Worm (Caenorhabditis elegans) whole organism, young adult: ENCODE results near the gene dhhc-4.

Experiments used
- B0035.1 ChIP-seq: sonication (generic microtip); optimal IDR thresholded peaks from 2 replicates; lab custom pipeline; 2016; ENCODE audit warnings: missing genetic modification characterization, mild to moderate bottlenecking, missing compliant biosample characterization, missing genotype, missing genetic modification reagents
- C06A6.2 ChIP-seq: fragments of 200-800 bp; sonication (Bioruptor generic); conservative IDR thresholded peaks from 2 replicates; pipeline ENCODE4 v1.3.6; 2022; ENCODE audit warnings: missing genetic modification characterization, missing compliant biosample characterization
- F22D6.2 ChIP-seq: sonication (generic microtip); optimal IDR thresholded peaks from 2 replicates; lab custom pipeline; 2016; ENCODE audit warnings: mild to moderate bottlenecking, missing genetic modification characterization, missing compliant biosample characterization
- F33H1.4 ChIP-seq: fragments of 200-800 bp; sonication (Bioruptor generic); IDR thresholded peaks from 2 replicates; pipeline ENCODE4 v1.3.6; 2022; ENCODE audit warnings: missing genetic modification reagents, missing genetic modification characterization, missing compliant biosample characterization
- F52B5.7 ChIP-seq: sonication (generic microtip); optimal IDR thresholded peaks from 2 replicates; lab custom pipeline; 2016; ENCODE audit warnings: mild to moderate bottlenecking, missing genetic modification characterization, missing compliant biosample characterization
- F55B11.4 ChIP-seq: sonication (generic microtip); optimal IDR thresholded peaks from 2 replicates; lab custom pipeline; 2016; ENCODE audit warnings: missing compliant biosample characterization, missing genetic modification characterization, borderline replicate concordance; ENCODE audit not compliant: insufficient read depth
- K11D2.4 ChIP-seq: fragments of 200-800 bp; sonication (Bioruptor generic); IDR thresholded peaks from 2 replicates; pipeline ENCODE4 v1.3.6; 2022; ENCODE audit warnings: missing genetic modification reagents, missing genetic modification characterization, missing compliant biosample characterization
- T26A5.8 ChIP-seq: sonication (generic microtip); optimal IDR thresholded peaks from 2 replicates; lab custom pipeline; 2016; ENCODE audit warnings: missing genetic modification characterization, missing compliant biosample characterization
- ama-1 ChIP-seq, 3 experiments: fragments of 150-350 bp in 1 of 3; sonication (generic microtip) in 2 of 3; optimal IDR thresholded peaks; 2 replicates each; lab custom pipeline; 2014 to 2018; ENCODE audit warnings: missing biosample characterization in 2 of 3, missing genetic modification characterization in 2 of 3, missing genetic modification reagents in 2 of 3
- aptf-3 ChIP-seq: fragments of 200-800 bp; sonication (Bioruptor generic); IDR thresholded peaks from 2 replicates; pipeline ENCODE4 v1.3.6; 2022; ENCODE audit warnings: missing genetic modification characterization, missing compliant biosample characterization
- atf-7 ChIP-seq: sonication (generic microtip); optimal IDR thresholded peaks from 2 replicates; lab custom pipeline; 2017; ENCODE audit warnings: mild to moderate bottlenecking, missing genetic modification characterization, missing compliant biosample characterization
- athp-1 ChIP-seq: sonication (generic microtip); optimal IDR thresholded peaks from 2 replicates; lab custom pipeline; 2017; ENCODE audit warnings: mild to moderate bottlenecking, missing genetic modification characterization, missing compliant biosample characterization
- attf-5 ChIP-seq: fragments of 200-800 bp; sonication (Bioruptor generic); optimal IDR thresholded peaks from 2 replicates; lab custom pipeline; 2018; ENCODE audit warnings: mild to moderate bottlenecking, missing genetic modification characterization, missing compliant biosample characterization
- cebp-2 ChIP-seq: fragments of 200-800 bp; sonication (Bioruptor generic); IDR thresholded peaks from 2 replicates; pipeline ENCODE4 v1.3.6; 2022; ENCODE audit warnings: missing genetic modification characterization, missing compliant biosample characterization
- ceh-27 ChIP-seq: fragments of 200-800 bp; sonication (Bioruptor generic); optimal IDR thresholded peaks from 2 replicates; lab custom pipeline; 2018; ENCODE audit warnings: mild to moderate bottlenecking, missing genetic modification characterization, moderate library complexity, missing compliant biosample characterization
- ceh-40 ChIP-seq: fragments of 200-800 bp; sonication (Bioruptor generic); IDR thresholded peaks from 2 replicates; pipeline ENCODE4 v1.3.6; 2022; ENCODE audit warnings: missing genetic modification characterization, missing compliant biosample characterization
- dox-1 ChIP-seq: fragments of 200-800 bp; sonication (Bioruptor generic); IDR thresholded peaks from 2 replicates; pipeline ENCODE4 v1.3.6; 2022; ENCODE audit warnings: missing genetic modification reagents, missing genetic modification characterization, missing compliant biosample characterization
- egl-44 ChIP-seq: fragments of 200-800 bp; sonication (Bioruptor generic); IDR thresholded peaks from 2 replicates; pipeline ENCODE4 v1.3.6; 2022; ENCODE audit warnings: missing genetic modification reagents, missing genetic modification characterization, missing compliant biosample characterization
- egrh-3 ChIP-seq: fragments of 200-800 bp; sonication (Bioruptor generic); IDR thresholded peaks from 2 replicates; pipeline ENCODE4 v1.3.6; 2022; ENCODE audit warnings: missing genetic modification reagents, missing genetic modification characterization, missing compliant biosample characterization
- fkh-3 ChIP-seq: sonication (generic microtip); optimal IDR thresholded peaks from 2 replicates; lab custom pipeline; 2016; ENCODE audit warnings: mild to moderate bottlenecking, missing genetic modification characterization, missing compliant biosample characterization
- lag-1 ChIP-seq: fragments of 200-800 bp; sonication (Bioruptor generic); IDR thresholded peaks from 2 replicates; pipeline ENCODE4 v1.3.6; 2022; ENCODE audit warnings: missing genetic modification reagents, missing genetic modification characterization, missing compliant biosample characterization
- let-607 ChIP-seq, 2 experiments: fragments of 200-800 bp in 1 of 2; sonication (Bioruptor generic) in 1 of 2; sonication (generic microtip) in 1 of 2; optimal IDR thresholded peaks; 2 replicates each; lab custom pipeline; 2016 to 2018; ENCODE audit warnings: mild to moderate bottlenecking in 2 of 2, missing compliant biosample characterization in 2 of 2, missing genetic modification characterization in 2 of 2, moderate library complexity in 2 of 2, missing genotype in 1 of 2
- lin-26 ChIP-seq: fragments of 200-800 bp; sonication (Bioruptor generic); IDR thresholded peaks from 2 replicates; pipeline ENCODE4 v1.3.6; 2022; ENCODE audit warnings: missing genetic modification reagents, missing genetic modification characterization, missing compliant biosample characterization
- lin-35 ChIP-seq, 3 experiments: fragments of 150-350 bp in 2 of 3; sonication (generic microtip) in 1 of 3; optimal IDR thresholded peaks; 2 replicates each; lab custom pipeline; 2014 to 2018; ENCODE audit warnings: missing biosample characterization in 3 of 3, missing genetic modification characterization in 3 of 3, missing genetic modification reagents in 3 of 3
- lin-40 ChIP-seq: sonication (generic microtip); optimal IDR thresholded peaks from 2 replicates; lab custom pipeline; 2016; ENCODE audit warnings: missing genetic modification characterization, mild to moderate bottlenecking, missing compliant biosample characterization, missing genotype, missing genetic modification reagents
- lsl-1 ChIP-seq: fragments of 200-800 bp; sonication (Bioruptor generic); optimal IDR thresholded peaks from 2 replicates; lab custom pipeline; 2018; ENCODE audit warnings: mild to moderate bottlenecking, missing genetic modification characterization, moderate library complexity, missing compliant biosample characterization
- lsy-27 ChIP-seq: sonication (generic microtip); optimal IDR thresholded peaks from 2 replicates; lab custom pipeline; 2017; ENCODE audit warnings: missing genetic modification characterization, mild to moderate bottlenecking, missing compliant biosample characterization, antibody characterized with exemption, missing genotype, borderline replicate concordance; ENCODE audit not compliant: insufficient read depth
- madf-10 ChIP-seq: sonication (generic microtip); optimal IDR thresholded peaks from 2 replicates; lab custom pipeline; 2016; ENCODE audit warnings: mild to moderate bottlenecking, missing genetic modification characterization, missing compliant biosample characterization
- madf-3 ChIP-seq: fragments of 200-800 bp; sonication (Bioruptor generic); IDR thresholded peaks from 2 replicates; pipeline ENCODE4 v1.3.6; 2022; ENCODE audit warnings: missing genetic modification reagents, missing genetic modification characterization, missing compliant biosample characterization
- nfyb-1 ChIP-seq: fragments of 200-800 bp; sonication (Bioruptor generic); IDR thresholded peaks from 2 replicates; pipeline ENCODE4 v1.3.6; 2022; ENCODE audit warnings: missing genetic modification reagents, missing genetic modification characterization, missing compliant biosample characterization
- nhr-27 ChIP-seq: fragments of 200-800 bp; sonication (Bioruptor generic); optimal IDR thresholded peaks from 2 replicates; lab custom pipeline; 2018; ENCODE audit warnings: mild to moderate bottlenecking, missing genetic modification characterization, moderate library complexity, missing compliant biosample characterization
- nhr-80 ChIP-seq: sonication (generic microtip); optimal IDR thresholded peaks from 2 replicates; lab custom pipeline; 2016; ENCODE audit warnings: missing genetic modification characterization, missing compliant biosample characterization
- pbrm-1 ChIP-seq: fragments of 200-800 bp; sonication (Bioruptor generic); IDR thresholded peaks from 2 replicates; pipeline ENCODE4 v1.3.6; 2022; ENCODE audit warnings: missing genetic modification reagents, missing genetic modification characterization, missing compliant biosample characterization
- pha-4 ChIP-seq: fragments of 150-350 bp; sonication (generic microtip); optimal IDR thresholded peaks from 2 replicates; lab custom pipeline; 2014; ENCODE audit warnings: missing biosample characterization, missing genetic modification reagents, missing genetic modification characterization
- rec-8 ChIP-seq, 2 experiments: sonication (generic microtip); optimal IDR thresholded peaks; 2 replicates each; lab custom pipeline; 2016; ENCODE audit warnings: mild to moderate bottlenecking in 2 of 2, missing genetic modification characterization in 2 of 2, missing genetic modification reagents in 2 of 2, missing genotype in 2 of 2, missing biosample characterization in 1 of 2, missing compliant biosample characterization in 1 of 2, moderate library complexity in 1 of 2
- snpc-3.4 ChIP-seq: sonication (generic microtip); optimal IDR thresholded peaks from 2 replicates; lab custom pipeline; 2017; ENCODE audit warnings: missing genetic modification characterization, mild to moderate bottlenecking, missing compliant biosample characterization, antibody characterized with exemption, moderate library complexity, missing genotype, missing genetic modification reagents
- tlf-1 ChIP-seq: fragments of 200-800 bp; sonication (Bioruptor generic); optimal IDR thresholded peaks from 2 replicates; lab custom pipeline; 2018; ENCODE audit warnings: mild to moderate bottlenecking, missing genetic modification characterization, missing compliant biosample characterization
- unc-130 ChIP-seq: sonication (generic microtip); optimal IDR thresholded peaks from 2 replicates; lab custom pipeline; 2016; ENCODE audit warnings: missing genetic modification reagents, missing genetic modification characterization, missing compliant biosample characterization
- unc-62 ChIP-seq: fragments of 150-350 bp; optimal IDR thresholded peaks from 2 replicates; lab custom pipeline; 2014; ENCODE audit warnings: missing biosample characterization, missing genetic modification reagents, missing genetic modification characterization
- ztf-22 ChIP-seq: fragments of 200-800 bp; sonication (Bioruptor generic); optimal IDR thresholded peaks from 2 replicates; lab custom pipeline; 2018; ENCODE audit warnings: mild to moderate bottlenecking, missing genetic modification characterization, moderate library complexity, missing compliant biosample characterization
- ztf-26 ChIP-seq: sonication (generic microtip); optimal IDR thresholded peaks from 2 replicates; lab custom pipeline; 2017; ENCODE audit warnings: missing genetic modification characterization, missing compliant biosample characterization

dhhc-4 gene

DNA sequence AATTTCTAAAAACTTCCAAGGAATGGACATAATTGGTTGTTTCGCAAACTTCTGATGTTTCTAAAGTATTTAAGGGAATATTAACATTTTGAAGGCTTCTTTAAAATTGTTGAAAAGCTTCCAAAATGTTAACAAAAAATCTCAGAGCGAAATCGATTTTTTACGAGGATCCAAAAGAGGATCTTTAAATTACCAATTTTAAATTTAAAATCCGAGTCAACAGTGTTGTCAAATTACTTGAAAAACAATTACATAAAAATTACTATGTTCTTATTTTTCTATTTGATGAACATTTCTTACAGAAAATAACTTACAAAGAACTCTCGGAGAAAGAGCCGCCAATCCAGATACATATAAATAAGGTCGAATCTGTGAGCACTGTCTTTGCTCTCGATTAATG is 9.4 kb upstream of the dhhc-4 start, which contains the start of gene ZK757.10:
Gene ZK757.10 (plus strand): TSS at position 301 of the 400 bp plus-strand sequence.
- TF ChIP-seq tlf-1 (GFP tag; lab: Kevin White, UChicago) (no peak), egl-44 (GFP tag; lab: Robert Waterston, UW) (no peak), pha-4 (no peak), ztf-22 (no peak), pbrm-1 (GFP tag; lab: Robert Waterston, UW) (no peak), ceh-27 (GFP tag; lab: Kevin White, UChicago) (no peak), nhr-80 (tag; lab: Kevin White, UChicago) (no peak), lin-35 (GFP tag; optimal IDR thresholded peaks at IDR 0.05; lab: Kevin White, UChicago) (no peak), K11D2.4 (GFP tag; lab: Robert Waterston, UW) (no peak), lag-1 (GFP tag; lab: Robert Waterston, UW) (no peak), fkh-3 (tag; lab: Kevin White, UChicago) (no peak), T26A5.8 (tag; lab: Kevin White, UChicago) (no peak), lsl-1 (GFP tag; lab: Kevin White, UChicago) (no peak), nfyb-1 (GFP tag; lab: Robert Waterston, UW) (no peak), F52B5.7 (tag; lab: Kevin White, UChicago) (no peak)

DNA sequence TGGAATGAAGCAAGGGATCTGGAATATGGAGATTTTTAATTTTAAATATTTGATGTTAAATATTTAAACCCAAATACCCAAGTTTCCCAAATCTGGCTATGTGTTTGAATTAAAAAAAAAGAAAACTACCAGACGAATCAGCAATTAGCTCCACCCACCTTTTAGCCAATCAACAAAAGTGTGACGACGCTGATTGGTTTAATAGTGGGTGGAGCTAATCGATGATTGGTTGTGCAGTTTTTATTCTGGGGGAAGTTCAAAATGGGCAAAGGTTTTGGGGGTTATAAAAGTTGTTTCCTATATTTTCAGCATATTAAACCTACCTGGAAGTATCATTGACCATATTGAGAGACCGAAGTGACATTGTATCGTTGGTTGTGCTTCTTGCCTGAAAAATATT is 6.9 kb upstream of the dhhc-4 start:
- TF ChIP-seq lin-40 (tag; lab: Kevin White, UChicago) (no peak), lsy-27 (no peak), cebp-2 (GFP tag; lab: Robert Waterston, UW) (no peak), aptf-3 (no peak), F55B11.4 (tag; lab: Kevin White, UChicago) (no peak), unc-62 (GFP tag; lab: Kevin White, UChicago) (no peak), athp-1 (tag; lab: Kevin White, UChicago) (no peak), lin-26 (GFP tag; lab: Robert Waterston, UW) (no peak), atf-7 (tag; lab: Kevin White, UChicago) (no peak), egrh-3 (GFP tag; lab: Robert Waterston, UW) (no peak), snpc-3.4 (tag; lab: Kevin White, UChicago) (no peak), dox-1 (GFP tag; lab: Robert Waterston, UW) (no peak), B0035.1 (no peak), attf-5 (GFP tag; lab: Kevin White, UChicago) (no peak), F33H1.4 (GFP tag; lab: Robert Waterston, UW) (no peak), ztf-26 (tag; lab: Kevin White, UChicago) (no peak)

DNA sequence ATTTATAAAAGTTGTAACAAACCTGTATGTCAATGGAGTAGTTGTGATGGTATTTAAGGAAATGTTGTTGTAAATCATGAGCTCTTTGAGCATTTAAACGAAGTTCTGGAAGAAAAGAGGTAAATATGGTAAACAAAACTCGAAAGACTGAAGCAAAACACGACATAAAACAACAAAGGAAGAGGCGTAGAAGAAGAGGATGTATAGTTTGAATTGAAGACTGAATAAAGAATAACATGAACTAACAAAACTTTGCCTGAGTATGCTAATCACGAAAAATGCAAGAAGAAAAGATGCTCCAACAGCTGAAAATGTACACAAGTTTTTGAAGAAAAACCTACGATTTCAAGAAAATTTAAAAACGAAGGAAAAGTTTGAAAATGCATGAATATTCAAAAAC is 3.4 kb upstream of the dhhc-4 start, which contains the start of gene ZK757.1:
Gene ZK757.1 (minus strand): TSS at position 101 of the 400 bp plus-strand sequence.
- TF ChIP-seq rec-8 (tag; optimal IDR thresholded peaks at IDR 0.05; lab: Kevin White, UChicago) (no peak), athp-1 (tag; lab: Kevin White, UChicago) (no peak), madf-3 (GFP tag; lab: Robert Waterston, UW) (no peak), madf-10 (no peak), unc-130 (no peak), nhr-27 (tag; lab: Kevin White, UChicago) (no peak), ztf-22 (no peak), lsl-1 (GFP tag; lab: Kevin White, UChicago) (no peak), C06A6.2 (no peak), F22D6.2 (tag; lab: Kevin White, UChicago) (no peak), egrh-3 (GFP tag; lab: Robert Waterston, UW) (no peak), ama-1 (optimal IDR thresholded peaks at IDR 0.05; lab: Kevin White, UChicago) (no peak), ama-1 (GFP tag; optimal IDR thresholded peaks at IDR 0.05; lab: Kevin White, UChicago) (no peak), nfyb-1 (GFP tag; lab: Robert Waterston, UW) (no peak), ceh-40 (GFP tag; lab: Robert Waterston, UW) (no peak), let-607 (tag; optimal IDR thresholded peaks at IDR 0.05; lab: Kevin White, UChicago) (no peak)
